Worm (Caenorhabditis elegans): ENCODE data around the gene sru-24.

DNA sequence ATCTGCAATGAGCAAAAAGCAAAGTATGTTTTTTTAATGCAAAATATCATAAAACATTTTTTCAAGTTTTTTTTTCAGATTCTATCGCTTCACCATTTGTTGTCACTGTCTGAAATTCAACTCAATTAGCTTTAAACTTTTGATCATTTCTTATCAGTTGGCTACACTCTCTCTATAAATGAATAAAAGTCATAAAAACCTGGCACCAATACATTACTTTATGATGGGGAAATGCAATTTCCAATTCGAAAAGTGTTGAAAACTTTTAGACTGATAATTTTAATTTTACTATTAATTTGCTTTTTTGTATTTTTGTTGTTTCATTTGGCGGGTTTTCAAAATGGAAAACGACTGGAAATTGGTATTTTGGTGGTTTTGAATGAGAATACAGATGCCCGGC is 12.6 kb upstream of the sru-24 start, which contains the start of gene F31F4.1:
- no peak for TF ChIP-seq elt-3 (tag; optimal IDR thresholded peaks at IDR 0.05)
- no peak for TF ChIP-seq lsy-2 (tag; optimal IDR thresholded peaks at IDR 0.05)

Measured in whole organism, mixed stage, embryonic.